Worm (Caenorhabditis elegans) whole organism, late embryonic: ENCODE data around the gene pqn-82.
A peak's percentile ranks its signal among the peaks of the same experiment; 100 is the strongest.

ENCODE experiments used
- C08G9.2 ChIP-seq: sonication (generic microtip); optimal IDR thresholded peaks from 2 replicates; lab custom pipeline; 2016; ENCODE audit warnings: mild to moderate bottlenecking, missing genetic modification characterization, moderate library complexity, missing compliant biosample characterization
- ama-1 ChIP-seq: fragments of 150-350 bp; optimal IDR thresholded peaks from 2 replicates; lab custom pipeline; 2014
- ceh-14 ChIP-seq: sonication (generic microtip); optimal IDR thresholded peaks from 2 replicates; lab custom pipeline; 2016; ENCODE audit warnings: missing genotype, missing genetic modification characterization, missing compliant biosample characterization
- ceh-19 ChIP-seq: fragments of 200-800 bp; sonication (Bioruptor generic); optimal IDR thresholded peaks from 2 replicates; lab custom pipeline; 2018; ENCODE audit warnings: mild to moderate bottlenecking, missing genetic modification characterization, missing compliant biosample characterization
- ceh-22 ChIP-seq: sonication (generic microtip); optimal IDR thresholded peaks from 2 replicates; lab custom pipeline; 2017; ENCODE audit warnings: missing biosample characterization, missing genetic modification characterization
- ceh-24 ChIP-seq: sonication (generic microtip); optimal IDR thresholded peaks from 2 replicates; lab custom pipeline; 2016; ENCODE audit warnings: mild to moderate bottlenecking, missing genetic modification characterization, missing compliant biosample characterization
- ceh-48 ChIP-seq: sonication (generic microtip); optimal IDR thresholded peaks from 2 replicates; lab custom pipeline; 2016; ENCODE audit warnings: missing genetic modification characterization, inconsistent platforms, missing compliant biosample characterization
- ceh-6 ChIP-seq: fragments of 200-800 bp; sonication (Bioruptor generic); optimal IDR thresholded peaks from 2 replicates; lab custom pipeline; 2018; ENCODE audit warnings: mild to moderate bottlenecking, missing genetic modification characterization, missing compliant biosample characterization
- che-1 ChIP-seq: sonication (generic microtip); optimal IDR thresholded peaks from 2 replicates; lab custom pipeline; 2016; ENCODE audit warnings: mild to moderate bottlenecking, missing genetic modification characterization, missing compliant biosample characterization
- dmd-4 ChIP-seq: sonication (generic microtip); optimal IDR thresholded peaks from 2 replicates; lab custom pipeline; 2016; ENCODE audit warnings: borderline replicate concordance, missing genetic modification characterization, missing compliant biosample characterization
- elt-4 ChIP-seq: sonication (generic microtip); optimal IDR thresholded peaks from 2 replicates; lab custom pipeline; 2016; ENCODE audit warnings: missing genetic modification characterization, missing compliant biosample characterization
- ets-4 ChIP-seq: sonication (generic microtip); optimal IDR thresholded peaks from 2 replicates; lab custom pipeline; 2016; ENCODE audit warnings: missing genetic modification characterization, missing compliant biosample characterization
- fax-1 ChIP-seq: sonication (generic microtip); optimal IDR thresholded peaks from 2 replicates; lab custom pipeline; 2016; ENCODE audit warnings: missing genotype, missing genetic modification characterization, missing compliant biosample characterization
- fkh-10 ChIP-seq: fragments of 150-350 bp; optimal IDR thresholded peaks from 2 replicates; lab custom pipeline; 2014; ENCODE audit warnings: missing biosample characterization, missing genetic modification reagents, missing genetic modification characterization
- gmeb-2 ChIP-seq: sonication (generic microtip); optimal IDR thresholded peaks from 2 replicates; lab custom pipeline; 2016; ENCODE audit warnings: missing genetic modification characterization, inconsistent platforms, missing compliant biosample characterization
- hlh-30 ChIP-seq: sonication (generic microtip); optimal IDR thresholded peaks from 2 replicates; lab custom pipeline; 2017; ENCODE audit warnings: antibody characterized with exemption, missing genetic modification characterization, missing compliant biosample characterization; ENCODE audit not compliant: insufficient read depth
- lin-11 ChIP-seq: fragments of 200-800 bp; sonication (Bioruptor generic); optimal IDR thresholded peaks from 2 replicates; lab custom pipeline; 2018; ENCODE audit warnings: mild to moderate bottlenecking, missing genetic modification characterization, missing compliant biosample characterization
- mec-3 ChIP-seq: sonication (generic microtip); optimal IDR thresholded peaks from 2 replicates; lab custom pipeline; 2016; ENCODE audit warnings: borderline replicate concordance, missing genetic modification characterization, missing compliant biosample characterization
- nfya-1 ChIP-seq: sonication (generic microtip); optimal IDR thresholded peaks from 2 replicates; lab custom pipeline; 2017; ENCODE audit warnings: missing genetic modification characterization, mild to moderate bottlenecking, missing compliant biosample characterization, antibody characterized with exemption, moderate library complexity
- nhr-11 ChIP-seq: fragments of 150-350 bp; optimal IDR thresholded peaks from 2 replicates; lab custom pipeline; 2014; ENCODE audit warnings: missing biosample characterization, missing genetic modification characterization
- pag-3 ChIP-seq: sonication (generic microtip); optimal IDR thresholded peaks from 2 replicates; lab custom pipeline; 2016; ENCODE audit warnings: missing compliant biosample characterization, missing genetic modification characterization, borderline replicate concordance
- pha-2 ChIP-seq: sonication (generic microtip); optimal IDR thresholded peaks from 2 replicates; lab custom pipeline; 2017; ENCODE audit warnings: mild to moderate bottlenecking, missing genetic modification characterization, missing compliant biosample characterization
- pqm-1 ChIP-seq: sonication (generic microtip); optimal IDR thresholded peaks from 2 replicates; lab custom pipeline; 2016; ENCODE audit warnings: missing genetic modification characterization, missing compliant biosample characterization
- pros-1 ChIP-seq: fragments of 150-350 bp; optimal IDR thresholded peaks from 2 replicates; lab custom pipeline; 2014; ENCODE audit warnings: missing biosample characterization, missing genetic modification reagents, missing genetic modification characterization
- rnt-1 ChIP-seq: sonication (generic microtip); optimal IDR thresholded peaks from 2 replicates; lab custom pipeline; 2016; ENCODE audit warnings: missing genetic modification characterization, missing compliant biosample characterization
- sdc-2 ChIP-seq: sonication (generic microtip); optimal IDR thresholded peaks from 2 replicates; lab custom pipeline; 2016; ENCODE audit warnings: missing genotype, missing genetic modification characterization, missing compliant biosample characterization
- sox-4 ChIP-seq: sonication (generic microtip); optimal IDR thresholded peaks from 2 replicates; lab custom pipeline; 2017; ENCODE audit warnings: mild to moderate bottlenecking, missing genetic modification characterization, inconsistent platforms, missing compliant biosample characterization
- syd-9 ChIP-seq: sonication (generic microtip); optimal IDR thresholded peaks from 2 replicates; lab custom pipeline; 2016; ENCODE audit warnings: mild to moderate bottlenecking, missing genetic modification characterization, moderate library complexity, missing compliant biosample characterization
- tbx-2 ChIP-seq: sonication (generic microtip); optimal IDR thresholded peaks from 2 replicates; lab custom pipeline; 2016; ENCODE audit warnings: missing genetic modification characterization, missing compliant biosample characterization
- ttx-3 ChIP-seq: sonication (generic microtip); optimal IDR thresholded peaks from 2 replicates; lab custom pipeline; 2016; ENCODE audit warnings: missing genetic modification reagents, missing genetic modification characterization, missing compliant biosample characterization
- unc-55 ChIP-seq: sonication (generic microtip); optimal IDR thresholded peaks from 2 replicates; lab custom pipeline; 2017; ENCODE audit warnings: missing biosample characterization, missing genetic modification reagents, missing genetic modification characterization
- unc-86 ChIP-seq: sonication (generic microtip); optimal IDR thresholded peaks from 2 replicates; lab custom pipeline; 2016; ENCODE audit warnings: missing genetic modification characterization, missing compliant biosample characterization

pqn-82 gene

DNA sequence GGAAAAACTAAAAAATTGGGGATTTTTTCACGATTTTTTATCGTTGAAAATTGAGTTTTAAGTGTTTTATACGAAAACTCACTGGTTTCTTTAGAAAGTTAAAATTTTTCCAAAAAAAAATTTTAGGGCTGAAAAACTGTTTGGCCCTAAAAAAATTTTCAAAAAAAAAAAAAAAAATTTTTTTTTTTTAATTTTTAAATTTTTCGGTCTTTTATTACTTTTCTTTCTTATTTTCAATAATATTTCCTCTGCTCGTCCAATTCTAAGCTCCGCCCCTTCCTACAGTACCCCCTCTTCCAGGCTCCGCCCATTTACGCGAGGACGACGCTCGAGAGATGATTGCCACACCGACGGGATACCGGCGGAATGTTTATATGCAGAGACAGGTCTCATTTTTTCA lies at the start of gene pqn-82:
pqn-82 (plus strand) TSS at position 301 of the 400 bp plus-strand sequence.
- TF ChIP-seq rnt-1 (no peak), lin-11 (tag; lab: Kevin White, UChicago) (no peak), dmd-4 (tag; lab: Kevin White, UChicago) (no peak), syd-9 (no peak), pha-2 (tag; lab: Kevin White, UChicago) (no peak), ttx-3 (no peak), sox-4 (tag; lab: Kevin White, UChicago) (no peak)
- TF ChIP-seq, all 69 proteins: peak for 0

- TF ChIP-seq C08G9.2 (tag; lab: Kevin White, UChicago) (no peak), lin-11 (tag; lab: Kevin White, UChicago) (no peak), mec-3 (tag; lab: Kevin White, UChicago) (no peak)
Observed at ce11 chrIII:1799407-1799806, 49.4 kb upstream of the pqn-82 start.

- no peak for TF ChIP-seq gmeb-2 (tag; lab: Kevin White, UChicago)
- no peak for TF ChIP-seq nhr-11
- TF ChIP-seq ttx-3 = no peak
- TF ChIP-seq C08G9.2 (tag; lab: Kevin White, UChicago) = no peak
- TF ChIP-seq ceh-22 (tag; lab: Kevin White, UChicago) = no peak
- TF ChIP-seq fkh-10 (GFP tag; lab: Kevin White, UChicago) = no peak
- TF ChIP-seq elt-4 (tag; lab: Kevin White, UChicago) = no peak
Observed at ce11 chrIII:1803000-1803399, 45.8 kb upstream of the pqn-82 start.

ce11 chrIII:1804477-1804876 lies 44.4 kb upstream of the pqn-82 start:
- TF ChIP-seq pag-3 (tag; lab: Kevin White, UChicago) (no peak), unc-86 (no peak), sdc-2 (no peak), ets-4 (tag; lab: Kevin White, UChicago) (no peak), che-1 (tag; lab: Kevin White, UChicago) (no peak), pqm-1 (tag; lab: Kevin White, UChicago) (no peak), gmeb-2 (tag; lab: Kevin White, UChicago) (no peak), ceh-19 (GFP tag; lab: Kevin White, UChicago) (no peak), hlh-30 (tag; lab: Kevin White, UChicago) (no peak), unc-55 (GFP tag; lab: Kevin White, UChicago) (no peak), ceh-6 (GFP tag; lab: Kevin White, UChicago) (no peak), ama-1 (lab: Kevin White, UChicago) (no peak), ceh-14 (tag; lab: Kevin White, UChicago) (no peak), ceh-24 (tag; lab: Kevin White, UChicago) (no peak), pros-1 (no peak), fax-1 (tag; lab: Kevin White, UChicago) (no peak), tbx-2 (tag; lab: Kevin White, UChicago) (no peak), nfya-1 (tag; lab: Kevin White, UChicago) (no peak)

ce11 chrIII:1805415-1806008 lies 43.3 kb upstream of the pqn-82 start:
- TF ChIP-seq ceh-48 (tag; lab: Kevin White, UChicago) (peak; percentile 96), ama-1 (lab: Kevin White, UChicago) (no peak)
- TF ChIP-seq, all 69 proteins: peak for 1
